Fruit fly (Drosophila melanogaster): ENCODE results near the gene PIG-U.

DNA sequence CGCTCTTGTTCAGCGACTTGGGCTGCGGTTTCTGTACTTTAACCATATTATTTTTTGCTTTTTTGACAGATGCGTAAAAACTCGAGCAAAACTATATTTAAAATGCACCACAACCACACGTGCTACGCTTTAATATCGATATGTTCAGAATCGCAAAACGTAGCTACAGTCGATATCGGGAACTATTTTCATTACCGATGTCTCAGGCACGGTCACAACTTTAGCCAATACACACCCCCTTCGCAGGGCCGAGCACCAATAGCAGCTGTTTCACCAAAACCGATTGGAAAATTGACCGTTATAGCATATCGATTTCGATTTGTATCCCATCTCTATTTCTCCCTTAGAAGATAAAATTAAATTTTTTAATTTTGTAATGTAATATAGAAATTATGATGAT is 3.2 kb upstream of the PIG-U start, which contains the start of gene CG13096:
- TF ChIP-seq Sox102F (GFP tag; optimal IDR thresholded peaks at IDR 0.05) (no peak), lz (GFP tag; optimal IDR thresholded peaks at IDR 0.05) (no peak)

All from whole organism, prepupa.